Fruit fly (Drosophila melanogaster): ENCODE data around the gene Cpr64Aa.

Cpr64Aa gene

dm6 chr3L:4209731-4210130, 753 bp upstream of the Cpr64Aa start (continued):
- TF ChIP-seq CG16815 (GFP tag; optimal IDR thresholded peaks at IDR 0.05): no peak
- no peak for TF ChIP-seq run (tag; optimal IDR thresholded peaks at IDR 0.05)
- TF ChIP-seq CG15073 (GFP tag; optimal IDR thresholded peaks at IDR 0.05): no peak
- no peak for TF ChIP-seq CG2129 (GFP tag; IDR thresholded peaks at IDR 0.05; ENCODE audit: partially characterized antibody)
- TF ChIP-seq CG3163 (GFP tag; optimal IDR thresholded peaks at IDR 0.05): no peak
- TF ChIP-seq btn (GFP tag; optimal IDR thresholded peaks at IDR 0.05): no peak
- TF ChIP-seq CG9932 (GFP tag; IDR thresholded peaks at IDR 0.05): no peak
- no peak for TF ChIP-seq E2f2 (GFP tag; IDR thresholded peaks at IDR 0.05)
- no peak for TF ChIP-seq Dbx (GFP tag; IDR thresholded peaks at IDR 0.05)
- peak; percentile 35 for TF ChIP-seq tap (tag; optimal IDR thresholded peaks at IDR 0.05)
- TF ChIP-seq Drgx (GFP tag; IDR thresholded peaks at IDR 0.05): peak; percentile 74
- no peak for TF ChIP-seq ems (GFP tag; optimal IDR thresholded peaks at IDR 0.05)
- no peak for TF ChIP-seq CG3407 (GFP tag; optimal IDR thresholded peaks at IDR 0.05)
- TF ChIP-seq CHES-1-like (GFP tag; optimal IDR thresholded peaks at IDR 0.05): no peak
- TF ChIP-seq Ets97D (GFP tag; optimal IDR thresholded peaks at IDR 0.05): no peak
- no peak for TF ChIP-seq CG18619 (GFP tag; optimal IDR thresholded peaks at IDR 0.05)
- TF ChIP-seq hth (optimal IDR thresholded peaks at IDR 0.05): no peak
- no peak for TF ChIP-seq ab (GFP tag; optimal IDR thresholded peaks at IDR 0.05)
- no peak for TF ChIP-seq Poxn (GFP tag; IDR thresholded peaks at IDR 0.05)
- no peak for TF ChIP-seq ranshi (GFP tag; IDR thresholded peaks at IDR 0.05)
- TF ChIP-seq fd64A (GFP tag; optimal IDR thresholded peaks at IDR 0.05): no peak
- no peak for TF ChIP-seq CG6175 (GFP tag; IDR thresholded peaks at IDR 0.05)
- no peak for TF ChIP-seq CG9727 (GFP tag; optimal IDR thresholded peaks at IDR 0.05)
- no peak for TF ChIP-seq Sry-δ (GFP tag; optimal IDR thresholded peaks at IDR 0.05)
- TF ChIP-seq CG10565 (GFP tag; optimal IDR thresholded peaks at IDR 0.05): no peak
- TF ChIP-seq lilli (GFP tag; optimal IDR thresholded peaks at IDR 0.05): no peak
- TF ChIP-seq trh (GFP tag; optimal IDR thresholded peaks at IDR 0.05): no peak
- no peak for TF ChIP-seq BEAF-32 (GFP tag; optimal IDR thresholded peaks at IDR 0.05)
- TF ChIP-seq bab2 (GFP tag; optimal IDR thresholded peaks at IDR 0.05): no peak
- no peak for TF ChIP-seq br (optimal IDR thresholded peaks at IDR 0.05)
- TF ChIP-seq lbe (GFP tag; optimal IDR thresholded peaks at IDR 0.05): no peak
- TF ChIP-seq CG13424 (tag; optimal IDR thresholded peaks at IDR 0.05): no peak
- no peak for TF ChIP-seq CG7987 (GFP tag; optimal IDR thresholded peaks at IDR 0.05)
- no peak for TF ChIP-seq danr (GFP tag; IDR thresholded peaks at IDR 0.05)
- peak; percentile 15 for TF ChIP-seq CG10267 (tag; optimal IDR thresholded peaks at IDR 0.05)
- TF ChIP-seq Mad (GFP tag; optimal IDR thresholded peaks at IDR 0.05): no peak
- no peak for TF ChIP-seq NFAT (GFP tag; IDR thresholded peaks at IDR 0.05)
- TF ChIP-seq az2 (GFP tag; optimal IDR thresholded peaks at IDR 0.05): no peak
- TF ChIP-seq Taf1 (GFP tag; IDR thresholded peaks at IDR 0.05): no peak
- TF ChIP-seq Dad (GFP tag; optimal IDR thresholded peaks at IDR 0.05): no peak

dm6 chr3L:4204867-4205266, 4.1 kb downstream of the Cpr64Aa start:
- no peak for TF ChIP-seq Stat92E (GFP tag; optimal IDR thresholded peaks at IDR 0.05)
- TF ChIP-seq pita (GFP tag; optimal IDR thresholded peaks at IDR 0.05): no peak

DNA sequence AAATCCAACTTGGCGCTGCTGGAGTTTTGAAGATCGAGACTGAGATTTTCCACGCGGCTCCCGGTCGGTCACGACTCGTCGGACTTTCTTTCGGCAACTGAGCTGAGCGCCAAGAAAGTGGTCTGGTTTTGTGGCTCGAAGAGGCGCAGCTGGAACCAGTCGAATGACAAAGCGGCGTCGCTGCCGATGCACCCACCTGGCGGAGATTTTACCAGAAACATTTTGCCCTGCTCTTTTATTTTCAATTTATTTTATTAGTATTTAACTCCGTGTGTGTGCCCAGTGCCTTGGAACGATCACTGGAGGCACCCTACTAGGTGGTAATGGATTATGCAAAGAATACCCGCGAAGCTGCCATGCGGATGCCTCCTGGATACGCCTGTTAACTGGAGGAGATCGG, 4.7 kb downstream of the Cpr64Aa start, which contains the start of gene CG15005:
Gene CG15005, minus strand, starts transcription at position 101 of the 400 bp plus-strand sequence.
- TF ChIP-seq dimm (GFP tag; IDR thresholded peaks at IDR 0.05): no peak

All from whole organism, embryonic.